Worm (Caenorhabditis elegans) whole organism, young adult: ENCODE data around the gene F21C10.4.

Source experiments
- B0035.1 ChIP-seq: sonication (generic microtip); optimal IDR thresholded peaks from 2 replicates; lab custom pipeline; 2016; ENCODE audit warnings: missing genetic modification characterization, mild to moderate bottlenecking, missing compliant biosample characterization, missing genotype, missing genetic modification reagents
- C06A6.2 ChIP-seq: fragments of 200-800 bp; sonication (Bioruptor generic); conservative IDR thresholded peaks from 2 replicates; pipeline ENCODE4 v1.3.6; 2022; ENCODE audit warnings: missing genetic modification characterization, missing compliant biosample characterization
- C17E4.6 ChIP-seq: fragments of 200-800 bp; sonication (Bioruptor generic); IDR thresholded peaks from 2 replicates; pipeline ENCODE4 v1.3.6; 2022; ENCODE audit warnings: missing genetic modification reagents, missing genetic modification characterization, missing compliant biosample characterization
- F23B12.7 ChIP-seq: sonication (generic microtip); optimal IDR thresholded peaks from 2 replicates; lab custom pipeline; 2017; ENCODE audit warnings: missing genetic modification characterization, mild to moderate bottlenecking, missing compliant biosample characterization, antibody characterized with exemption, moderate library complexity; ENCODE audit not compliant: insufficient read depth
- F57C9.4 ChIP-seq: sonication (generic microtip); optimal IDR thresholded peaks from 2 replicates; lab custom pipeline; 2017; ENCODE audit warnings: mild to moderate bottlenecking, missing genetic modification characterization, missing compliant biosample characterization
- T07F8.4 ChIP-seq: sonication (generic microtip); optimal IDR thresholded peaks from 2 replicates; lab custom pipeline; 2016; ENCODE audit warnings: mild to moderate bottlenecking, missing genetic modification characterization, moderate library complexity, missing compliant biosample characterization
- T26A5.8 ChIP-seq: sonication (generic microtip); optimal IDR thresholded peaks from 2 replicates; lab custom pipeline; 2016; ENCODE audit warnings: missing genetic modification characterization, missing compliant biosample characterization
- Y53F4B.3 ChIP-seq: fragments of 200-800 bp; sonication (Bioruptor generic); IDR thresholded peaks from 2 replicates; pipeline ENCODE4 v1.3.6; 2022; ENCODE audit warnings: missing genetic modification reagents, missing genetic modification characterization, missing compliant biosample characterization
- Y56A3A.18 ChIP-seq: fragments of 200-800 bp; sonication (Bioruptor generic); IDR thresholded peaks from 2 replicates; pipeline ENCODE4 v1.3.6; 2022; ENCODE audit warnings: missing genetic modification reagents, missing genetic modification characterization, missing compliant biosample characterization
- ama-1 ChIP-seq, 3 experiments: fragments of 150-350 bp in 1 of 3; sonication (generic microtip) in 2 of 3; optimal IDR thresholded peaks; 2 replicates each; lab custom pipeline; 2014 to 2018; ENCODE audit warnings: missing biosample characterization in 2 of 3, missing genetic modification characterization in 2 of 3, missing genetic modification reagents in 2 of 3
- aptf-2 ChIP-seq: fragments of 200-800 bp; sonication (Bioruptor generic); conservative IDR thresholded peaks from 2 replicates; pipeline ENCODE4 v1.3.6; 2022; ENCODE audit warnings: missing genetic modification reagents, missing genetic modification characterization, missing compliant biosample characterization
- athp-1 ChIP-seq: sonication (generic microtip); optimal IDR thresholded peaks from 2 replicates; lab custom pipeline; 2017; ENCODE audit warnings: mild to moderate bottlenecking, missing genetic modification characterization, missing compliant biosample characterization
- attf-3 ChIP-seq: fragments of 200-800 bp; sonication (Bioruptor generic); conservative IDR thresholded peaks from 2 replicates; pipeline ENCODE4 v1.3.6; 2022; ENCODE audit warnings: missing genetic modification reagents, missing genetic modification characterization, missing compliant biosample characterization
- attf-6 ChIP-seq: fragments of 200-800 bp; sonication (Bioruptor generic); IDR thresholded peaks from 2 replicates; pipeline ENCODE4 v1.3.6; 2022; ENCODE audit warnings: missing genetic modification reagents, missing genetic modification characterization, missing compliant biosample characterization
- cebp-1 ChIP-seq, 2 experiments: fragments of 200-800 bp in 1 of 2; sonication (Bioruptor generic) in 1 of 2; sonication (generic microtip) in 1 of 2; IDR thresholded peaks in 1 of 2; optimal IDR thresholded peaks in 1 of 2; 2 replicates each; pipeline versions ENCODE4 v1.3.6 to Lab custom; 2017 to 2022; ENCODE audit warnings: missing compliant biosample characterization in 2 of 2, missing genetic modification characterization in 2 of 2, mild to moderate bottlenecking in 1 of 2, missing genetic modification reagents in 1 of 2, moderate library complexity in 1 of 2
- cebp-2 ChIP-seq: fragments of 200-800 bp; sonication (Bioruptor generic); IDR thresholded peaks from 2 replicates; pipeline ENCODE4 v1.3.6; 2022; ENCODE audit warnings: missing genetic modification characterization, missing compliant biosample characterization
- ceh-79 ChIP-seq: sonication (generic microtip); optimal IDR thresholded peaks from 2 replicates; lab custom pipeline; 2017; ENCODE audit warnings: mild to moderate bottlenecking, missing genetic modification characterization, missing compliant biosample characterization
- chd-7 ChIP-seq: sonication (generic microtip); optimal IDR thresholded peaks from 2 replicates; lab custom pipeline; 2016; ENCODE audit warnings: mild to moderate bottlenecking, missing genetic modification characterization, moderate library complexity, missing compliant biosample characterization
- die-1 ChIP-seq: sonication (generic microtip); optimal IDR thresholded peaks from 2 replicates; lab custom pipeline; 2016; ENCODE audit warnings: missing genotype, mild to moderate bottlenecking, missing genetic modification characterization, missing compliant biosample characterization
- dox-1 ChIP-seq: fragments of 200-800 bp; sonication (Bioruptor generic); IDR thresholded peaks from 2 replicates; pipeline ENCODE4 v1.3.6; 2022; ENCODE audit warnings: missing genetic modification reagents, missing genetic modification characterization, missing compliant biosample characterization
- him-1 ChIP-seq: sonication (generic microtip); optimal IDR thresholded peaks from 2 replicates; lab custom pipeline; 2016; ENCODE audit warnings: missing genotype, missing genetic modification reagents, missing genetic modification characterization, missing compliant biosample characterization
- hsf-1 ChIP-seq: fragments of 200-800 bp; sonication (Bioruptor generic); IDR thresholded peaks from 2 replicates; pipeline ENCODE4 v1.3.6; 2022; ENCODE audit warnings: missing genetic modification reagents, missing genetic modification characterization, missing compliant biosample characterization
- let-526 ChIP-seq: fragments of 200-800 bp; sonication (Bioruptor generic); IDR thresholded peaks from 2 replicates; pipeline ENCODE4 v1.3.6; 2022; ENCODE audit warnings: missing genetic modification reagents, missing genetic modification characterization, missing compliant biosample characterization
- lin-40 ChIP-seq: sonication (generic microtip); optimal IDR thresholded peaks from 2 replicates; lab custom pipeline; 2016; ENCODE audit warnings: missing genetic modification characterization, mild to moderate bottlenecking, missing compliant biosample characterization, missing genotype, missing genetic modification reagents
- lir-1 ChIP-seq: fragments of 200-800 bp; sonication (Bioruptor generic); conservative IDR thresholded peaks from 2 replicates; pipeline ENCODE4 v1.3.6; 2022; ENCODE audit warnings: missing genetic modification reagents, missing genetic modification characterization, missing compliant biosample characterization
- lsl-1 ChIP-seq: fragments of 200-800 bp; sonication (Bioruptor generic); optimal IDR thresholded peaks from 2 replicates; lab custom pipeline; 2018; ENCODE audit warnings: mild to moderate bottlenecking, missing genetic modification characterization, moderate library complexity, missing compliant biosample characterization
- madf-6 ChIP-seq: fragments of 200-800 bp; sonication (Bioruptor generic); IDR thresholded peaks from 2 replicates; pipeline ENCODE4 v1.3.6; 2022; ENCODE audit warnings: missing genetic modification reagents, missing genetic modification characterization, missing compliant biosample characterization
- madf-8 ChIP-seq: fragments of 200-800 bp; sonication (Bioruptor generic); conservative IDR thresholded peaks from 2 replicates; pipeline ENCODE4 v1.3.6; 2022; ENCODE audit warnings: missing genetic modification reagents, missing genetic modification characterization, missing compliant biosample characterization
- mxl-1 ChIP-seq: sonication (generic microtip); optimal IDR thresholded peaks from 2 replicates; lab custom pipeline; 2016; ENCODE audit warnings: missing genetic modification characterization, missing compliant biosample characterization
- nhr-80 ChIP-seq: sonication (generic microtip); optimal IDR thresholded peaks from 2 replicates; lab custom pipeline; 2016; ENCODE audit warnings: missing genetic modification characterization, missing compliant biosample characterization
- pbrm-1 ChIP-seq: fragments of 200-800 bp; sonication (Bioruptor generic); IDR thresholded peaks from 2 replicates; pipeline ENCODE4 v1.3.6; 2022; ENCODE audit warnings: missing genetic modification reagents, missing genetic modification characterization, missing compliant biosample characterization
- rcor-1 ChIP-seq: fragments of 200-800 bp; sonication (Bioruptor generic); IDR thresholded peaks from 2 replicates; pipeline ENCODE4 v1.3.6; 2022; ENCODE audit warnings: missing genetic modification reagents, missing genetic modification characterization, missing compliant biosample characterization
- repo-1 ChIP-seq: sonication (generic microtip); optimal IDR thresholded peaks from 2 replicates; lab custom pipeline; 2017; ENCODE audit warnings: mild to moderate bottlenecking, missing genetic modification characterization, missing compliant biosample characterization
- rpc-1 ChIP-seq, 2 experiments: fragments of 150-350 bp in 1 of 2; sonication (generic microtip) in 1 of 2; optimal IDR thresholded peaks; 2 replicates each; lab custom pipeline; 2014 to 2018; ENCODE audit warnings: missing biosample characterization in 1 of 2, missing genetic modification characterization in 1 of 2, missing genetic modification reagents in 1 of 2, missing genotype in 1 of 2
- sdz-38 ChIP-seq: sonication (generic microtip); optimal IDR thresholded peaks from 2 replicates; lab custom pipeline; 2016; ENCODE audit warnings: missing genotype, missing genetic modification characterization, missing compliant biosample characterization
- snpc-1.1 ChIP-seq: sonication (generic microtip); optimal IDR thresholded peaks from 2 replicates; lab custom pipeline; 2017; ENCODE audit warnings: missing genetic modification characterization, mild to moderate bottlenecking, missing compliant biosample characterization, antibody characterized with exemption, moderate library complexity, missing genotype, missing genetic modification reagents; ENCODE audit not compliant: insufficient read depth
- snpc-3.4 ChIP-seq: sonication (generic microtip); optimal IDR thresholded peaks from 2 replicates; lab custom pipeline; 2017; ENCODE audit warnings: missing genetic modification characterization, mild to moderate bottlenecking, missing compliant biosample characterization, antibody characterized with exemption, moderate library complexity, missing genotype, missing genetic modification reagents
- sptf-2 ChIP-seq: fragments of 200-800 bp; sonication (Bioruptor generic); optimal IDR thresholded peaks from 2 replicates; lab custom pipeline; 2018; ENCODE audit warnings: mild to moderate bottlenecking, missing genetic modification characterization, missing compliant biosample characterization
- tlf-1 ChIP-seq: fragments of 200-800 bp; sonication (Bioruptor generic); optimal IDR thresholded peaks from 2 replicates; lab custom pipeline; 2018; ENCODE audit warnings: mild to moderate bottlenecking, missing genetic modification characterization, missing compliant biosample characterization
- unc-62 ChIP-seq: fragments of 150-350 bp; optimal IDR thresholded peaks from 2 replicates; lab custom pipeline; 2014; ENCODE audit warnings: missing biosample characterization, missing genetic modification reagents, missing genetic modification characterization
- xnd-1 ChIP-seq: sonication (generic microtip); optimal IDR thresholded peaks from 2 replicates; lab custom pipeline; 2016; ENCODE audit warnings: missing genotype, missing genetic modification reagents, missing genetic modification characterization, missing compliant biosample characterization
- zim-3 ChIP-seq: sonication (generic microtip); optimal IDR thresholded peaks from 2 replicates; lab custom pipeline; 2017; ENCODE audit warnings: mild to moderate bottlenecking, missing genetic modification characterization, moderate library complexity, missing compliant biosample characterization
- ztf-18 ChIP-seq: sonication (generic microtip); optimal IDR thresholded peaks from 2 replicates; lab custom pipeline; 2016; ENCODE audit warnings: missing genotype, mild to moderate bottlenecking, missing genetic modification characterization, missing compliant biosample characterization
- ztf-25 ChIP-seq: fragments of 200-800 bp; sonication (Bioruptor generic); IDR thresholded peaks from 2 replicates; pipeline ENCODE4 v1.3.6; 2022; ENCODE audit warnings: missing genetic modification reagents, missing genetic modification characterization, missing compliant biosample characterization
- ztf-28 ChIP-seq: fragments of 200-800 bp; sonication (Bioruptor generic); IDR thresholded peaks from 2 replicates; pipeline ENCODE4 v1.3.6; 2022; ENCODE audit warnings: missing genetic modification reagents, missing genetic modification characterization, missing compliant biosample characterization

The F21C10.4 gene

ce11 chrV:9126316-9126715 lies at the start of gene F21C10.4:
TSS of gene F21C10.4 (plus strand) at chrV:9126616.
- TF ChIP-seq pbrm-1 (no peak), lsl-1 (no peak), repo-1 (tag; lab: Kevin White, UChicago) (no peak), T26A5.8 (tag; lab: Kevin White, UChicago) (no peak), sdz-38 (tag; lab: Kevin White, UChicago) (no peak), F23B12.7 (tag; lab: Kevin White, UChicago) (no peak), Y53F4B.3 (GFP tag; lab: Robert Waterston, UW) (no peak), madf-6 (GFP tag; lab: Robert Waterston, UW) (no peak), let-526 (GFP tag; lab: Robert Waterston, UW) (no peak), unc-62 (GFP tag; lab: Kevin White, UChicago) (no peak), nhr-80 (no peak), T07F8.4 (no peak), die-1 (tag; lab: Kevin White, UChicago) (no peak), rcor-1 (GFP tag; lab: Robert Waterston, UW) (no peak), lir-1 (GFP tag; lab: Robert Waterston, UW) (no peak), attf-3 (GFP tag; lab: Robert Waterston, UW) (no peak), chd-7 (tag; lab: Kevin White, UChicago) (no peak), cebp-2 (GFP tag; lab: Robert Waterston, UW) (no peak), ztf-25 (GFP tag; lab: Robert Waterston, UW) (no peak)

DNA sequence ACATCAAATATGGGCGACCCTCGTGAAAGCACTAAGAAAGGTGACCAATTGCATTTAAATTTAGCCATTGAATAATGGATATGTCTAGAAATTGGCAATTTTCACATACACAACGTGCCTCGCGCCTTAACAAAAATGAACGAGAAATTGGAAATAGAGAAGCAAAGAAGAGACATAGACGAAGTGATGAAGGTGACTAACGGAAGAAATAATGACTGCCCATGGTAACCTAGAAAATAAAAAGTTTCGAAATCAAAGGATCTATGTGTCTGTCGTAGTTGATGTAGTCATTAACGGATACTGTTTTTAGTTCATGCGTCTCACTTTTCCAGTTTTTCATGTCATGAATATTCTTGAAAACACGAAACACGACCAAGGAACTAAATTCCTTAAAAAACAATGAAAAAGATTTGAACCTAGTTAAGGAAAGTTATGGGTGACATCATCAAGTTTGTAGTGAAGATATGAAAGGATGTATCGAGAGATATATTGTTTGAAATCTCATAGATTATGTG lies 48.3 kb upstream of the F21C10.4 start:
- no peak for TF ChIP-seq athp-1 (tag; lab: Kevin White, UChicago)
- no peak for TF ChIP-seq madf-8 (GFP tag; lab: Robert Waterston, UW)
- no peak for TF ChIP-seq snpc-3.4 (tag; lab: Kevin White, UChicago)
- TF ChIP-seq ztf-18 (tag; lab: Kevin White, UChicago) = no peak
- no peak for TF ChIP-seq snpc-1.1 (tag; lab: Kevin White, UChicago)
- no peak for TF ChIP-seq xnd-1 (tag; lab: Kevin White, UChicago)
- TF ChIP-seq cebp-1 (GFP tag; IDR thresholded peaks at IDR 0.05; lab: Robert Waterston, UW) = no peak
- peak; percentile 42 for TF ChIP-seq cebp-1 (tag; optimal IDR thresholded peaks at IDR 0.05; lab: Kevin White, UChicago)
- no peak for TF ChIP-seq F57C9.4

DNA sequence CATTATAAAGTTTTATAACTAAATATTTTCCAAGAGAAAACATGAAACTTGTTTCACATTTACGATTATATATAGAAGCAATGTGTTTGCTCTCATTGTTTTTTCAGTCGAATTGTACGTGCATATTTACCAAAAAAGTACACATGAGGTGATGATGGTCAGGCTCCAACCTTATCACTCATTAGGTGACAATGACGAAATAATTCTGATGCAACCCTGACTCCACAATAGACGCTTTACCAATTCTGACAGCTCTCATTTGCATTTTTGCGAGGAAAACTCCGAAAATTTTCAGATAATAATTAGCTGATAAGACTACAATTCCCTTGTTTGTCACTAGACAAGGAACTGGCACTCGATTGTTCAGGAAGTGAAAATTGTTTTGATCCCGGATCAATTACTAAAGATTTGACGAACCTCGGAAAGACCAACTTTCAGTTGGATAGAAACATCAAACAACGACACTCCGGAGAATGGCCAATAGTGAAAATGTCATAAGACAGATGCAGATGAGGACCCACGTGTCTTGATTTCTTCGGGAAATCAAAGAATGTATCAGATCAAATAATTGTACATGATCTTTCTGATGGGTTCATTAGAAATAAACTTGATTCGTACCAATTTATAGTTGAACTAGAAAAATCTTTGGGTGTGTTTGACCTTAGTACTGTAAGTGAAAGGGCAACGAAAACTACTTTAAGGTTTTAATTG lies 47.4 kb upstream of the F21C10.4 start:
- TF ChIP-seq hsf-1 (no peak), Y56A3A.18 (GFP tag; lab: Robert Waterston, UW) (no peak), unc-62 (GFP tag; lab: Kevin White, UChicago) (peak; percentile 19), him-1 (tag; lab: Kevin White, UChicago) (no peak), rpc-1 (optimal IDR thresholded peaks at IDR 0.05; lab: Kevin White, UChicago) (no peak), rpc-1 (tag; optimal IDR thresholded peaks at IDR 0.05; lab: Kevin White, UChicago) (no peak), attf-6 (GFP tag; lab: Robert Waterston, UW) (no peak), B0035.1 (tag; lab: Kevin White, UChicago) (no peak), aptf-2 (GFP tag; lab: Robert Waterston, UW) (no peak), ama-1 (optimal IDR thresholded peaks at IDR 0.05; lab: Kevin White, UChicago) (no peak), ama-1 (GFP tag; optimal IDR thresholded peaks at IDR 0.05; lab: Kevin White, UChicago) (no peak), zim-3 (no peak), ztf-28 (GFP tag; lab: Robert Waterston, UW) (no peak), ceh-79 (tag; lab: Kevin White, UChicago) (no peak), lin-40 (no peak), dox-1 (GFP tag; lab: Robert Waterston, UW) (peak; percentile 49; the same call in 1 of the 2 replicates), C17E4.6 (no peak), mxl-1 (tag; lab: Kevin White, UChicago) (no peak), sptf-2 (GFP tag; lab: Kevin White, UChicago) (no peak), C06A6.2 (GFP tag; lab: Robert Waterston, UW) (no peak), tlf-1 (GFP tag; lab: Kevin White, UChicago) (no peak)
